Fruit fly (Drosophila melanogaster) whole organism, pupa: ENCODE results near the gene Atpalpha.

ENCODE experiments used
- CG10348 ChIP-seq: fragments of 200-800 bp; sonication (Bioruptor generic); IDR thresholded peaks from 2 replicates; pipeline ENCODE4 v1.3.6; 2022; ENCODE audit warnings: missing biosample characterization, missing genetic modification characterization
- CG12605 ChIP-seq: fragments of 200-800 bp; sonication (Bioruptor generic); IDR thresholded peaks from 2 replicates; pipeline ENCODE4 v1.3.6; 2022; ENCODE audit warnings: missing biosample characterization, missing genetic modification characterization
- CG13204 ChIP-seq: fragments of 200-800 bp; sonication (Bioruptor generic); optimal IDR thresholded peaks from 2 replicates; lab custom pipeline; 2018; ENCODE audit warnings: missing biosample characterization, mild to moderate bottlenecking, missing genetic modification characterization, moderate library complexity
- CG14655 ChIP-seq: fragments of 200-800 bp; sonication (Bioruptor generic); optimal IDR thresholded peaks from 3 replicates; lab custom pipeline; 2017; ENCODE audit warnings: mild to moderate bottlenecking, missing biosample characterization, missing genetic modification reagents, missing genetic modification characterization
- CG15710 ChIP-seq: fragments of 200-800 bp; sonication (Bioruptor generic); optimal IDR thresholded peaks from 2 replicates; lab custom pipeline; 2018; ENCODE audit warnings: missing biosample characterization, mild to moderate bottlenecking, missing genetic modification characterization, moderate library complexity
- CG17806 ChIP-seq: fragments of 200-800 bp; sonication (Bioruptor generic); optimal IDR thresholded peaks from 2 replicates; lab custom pipeline; 2018; ENCODE audit warnings: missing biosample characterization, mild to moderate bottlenecking, missing genetic modification characterization, moderate library complexity
- CG32121 ChIP-seq: fragments of 200-800 bp; sonication (Bioruptor generic); IDR thresholded peaks from 2 replicates; pipeline ENCODE4 v1.3.6; 2022; ENCODE audit warnings: missing biosample characterization, missing genetic modification characterization
- CG34367 ChIP-seq: fragments of 200-800 bp; sonication (Bioruptor generic); optimal IDR thresholded peaks from 2 replicates; lab custom pipeline; 2018; ENCODE audit warnings: missing biosample characterization, mild to moderate bottlenecking, missing genetic modification characterization
- CG4496 ChIP-seq: fragments of 200-800 bp; sonication (Bioruptor generic); IDR thresholded peaks from 3 replicates; pipeline ENCODE4 v1.3.6; 2022; ENCODE audit warnings: missing biosample characterization, missing genetic modification characterization
- CG8159 ChIP-seq: fragments of 200-800 bp; sonication (Bioruptor generic); optimal IDR thresholded peaks from 3 replicates; lab custom pipeline; 2018; ENCODE audit warnings: missing biosample characterization, mild to moderate bottlenecking, missing genetic modification characterization, moderate library complexity
- CG8301 ChIP-seq: fragments of 200-800 bp; sonication (Bioruptor generic); optimal IDR thresholded peaks from 2 replicates; lab custom pipeline; 2018; ENCODE audit warnings: missing biosample characterization, mild to moderate bottlenecking, missing genetic modification characterization
- CG9948 ChIP-seq: fragments of 200-800 bp; sonication (Bioruptor generic); optimal IDR thresholded peaks from 2 replicates; lab custom pipeline; 2018; ENCODE audit warnings: missing biosample characterization, mild to moderate bottlenecking, missing genetic modification characterization, moderate library complexity
- D1 ChIP-seq: fragments of 200-800 bp; sonication (Bioruptor generic); optimal IDR thresholded peaks from 2 replicates; lab custom pipeline; 2018; ENCODE audit warnings: missing biosample characterization, mild to moderate bottlenecking, missing genetic modification characterization, moderate library complexity
- EcR ChIP-seq: fragments of 200-800 bp; sonication (Bioruptor generic); optimal IDR thresholded peaks from 3 replicates; lab custom pipeline; 2019; ENCODE audit warnings: missing biosample characterization, missing genetic modification characterization, mild to moderate bottlenecking, moderate library complexity, missing genetic modification reagents
- Ets98B ChIP-seq: fragments of 200-800 bp; sonication (Bioruptor generic); IDR thresholded peaks from 2 replicates; pipeline ENCODE4 v1.3.6; 2022; ENCODE audit warnings: missing biosample characterization, missing genetic modification characterization
- Pif1A ChIP-seq: fragments of 200-800 bp; sonication (Bioruptor generic); optimal IDR thresholded peaks from 3 replicates; lab custom pipeline; 2016; ENCODE audit warnings: missing biosample characterization, missing genetic modification characterization
- Pif1B ChIP-seq: fragments of 200-800 bp; sonication (Bioruptor generic); optimal IDR thresholded peaks from 3 replicates; lab custom pipeline; 2016; ENCODE audit warnings: missing biosample characterization, missing genetic modification characterization
- Snoo ChIP-seq: fragments of 200-800 bp; sonication (Bioruptor generic); optimal IDR thresholded peaks from 3 replicates; lab custom pipeline; 2017; ENCODE audit warnings: missing biosample characterization, mild to moderate bottlenecking, missing genetic modification characterization, inconsistent platforms
- fd96Ca ChIP-seq: fragments of 200-800 bp; sonication (Bioruptor generic); IDR thresholded peaks from 3 replicates; pipeline ENCODE4 v1.3.6; 2022; ENCODE audit warnings: missing biosample characterization, missing genetic modification characterization
- gl ChIP-seq: fragments of 200-800 bp; sonication (Bioruptor generic); optimal IDR thresholded peaks from 2 replicates; lab custom pipeline; 2018; ENCODE audit warnings: missing biosample characterization, mild to moderate bottlenecking, missing genetic modification characterization
- rn ChIP-seq: fragments of 200-800 bp; sonication (Bioruptor generic); IDR thresholded peaks from 2 replicates; pipeline ENCODE4 v1.3.6; 2022; ENCODE audit warnings: missing biosample characterization, missing genetic modification characterization

Gene Atpalpha

DNA sequence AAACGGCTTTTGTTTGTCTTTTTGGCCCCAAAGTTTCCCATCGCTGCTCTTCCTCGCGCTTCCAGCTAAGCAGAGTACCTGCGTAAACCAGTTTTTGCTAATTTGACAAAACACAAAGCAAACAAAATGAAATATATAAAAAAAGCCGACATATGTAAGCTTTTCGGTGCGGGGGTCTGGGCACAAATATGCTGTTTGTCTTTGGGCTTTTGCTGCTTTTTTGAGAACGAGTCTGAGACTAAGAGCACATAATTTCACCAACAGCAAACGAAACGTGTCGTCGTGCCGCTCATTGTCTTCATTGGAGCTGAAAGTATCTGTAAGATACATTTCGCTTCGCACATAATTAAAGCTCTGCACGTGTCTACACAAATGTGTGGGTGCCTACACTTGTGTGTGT lies 32.7 kb upstream of the Atpalpha start:
- TF ChIP-seq Pif1A (GFP tag; lab: Kevin White, UChicago): no peak
- TF ChIP-seq CG17806 (tag; lab: Kevin White, UChicago): no peak
- TF ChIP-seq CG10348: no peak
- TF ChIP-seq CG8301 (tag; lab: Kevin White, UChicago): no peak
- TF ChIP-seq rn (GFP tag; lab: Robert Waterston, UW): no peak
- TF ChIP-seq CG15710 (tag; lab: Kevin White, UChicago): no peak

DNA sequence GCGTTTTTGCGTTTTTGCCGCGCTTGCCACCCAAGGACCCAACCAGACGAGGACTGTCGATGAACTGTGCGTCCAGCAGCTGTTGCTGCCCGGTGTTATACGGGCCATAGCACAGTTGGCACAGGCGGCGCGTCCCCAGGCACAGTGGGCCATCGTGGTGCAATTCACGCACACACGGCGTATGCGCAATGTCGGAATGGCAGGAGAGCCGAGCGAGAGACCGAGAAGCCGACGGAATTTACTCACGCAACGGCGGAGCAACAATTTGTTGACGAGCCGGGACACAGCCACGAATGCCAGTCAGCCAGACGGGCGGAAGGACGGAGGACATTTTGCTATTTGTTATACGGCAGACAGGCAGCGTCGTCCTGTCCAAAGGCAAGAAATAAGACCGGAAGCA lies 3.1 kb upstream of the Atpalpha start, which contains the start of gene CG31191:
Gene CG31191 (minus strand): TSS at position 68 of the 400 bp plus-strand sequence.
- TF ChIP-seq CG34367 (no peak), CG12605 (peak; percentile 53; the same call in 1 of the 2 replicates)

DNA sequence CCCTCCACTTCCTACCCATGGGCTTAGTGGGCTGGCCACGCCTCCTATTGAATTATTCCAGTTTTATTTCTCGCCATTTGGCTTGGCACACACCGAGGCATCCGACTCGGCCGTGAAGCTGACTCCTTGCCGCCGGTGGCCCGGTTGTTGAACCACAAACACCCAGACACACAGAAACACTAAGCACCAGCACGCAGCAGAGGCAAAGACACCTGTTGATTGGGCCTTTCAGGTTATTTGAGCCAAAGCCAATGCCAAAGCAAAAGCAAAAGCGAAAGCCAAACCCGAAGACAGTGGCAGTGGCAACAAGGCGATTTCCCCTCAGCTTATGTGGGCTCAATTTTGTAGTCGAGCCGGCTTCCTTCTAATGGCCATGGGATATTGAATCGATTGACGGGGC lies 1.7 kb upstream of the Atpalpha start:
- no peak for TF ChIP-seq CG32121 (GFP tag; lab: Robert Waterston, UW)
- TF ChIP-seq CG12605: no peak
- TF ChIP-seq rn (GFP tag; lab: Robert Waterston, UW): no peak
- TF ChIP-seq Pif1B (GFP tag; lab: Kevin White, UChicago): no peak
- TF ChIP-seq CG4496 (GFP tag; lab: Robert Waterston, UW): no peak
- TF ChIP-seq CG34367: no peak
- no peak for TF ChIP-seq CG17806 (tag; lab: Kevin White, UChicago)
- TF ChIP-seq Pif1A (GFP tag; lab: Kevin White, UChicago): no peak
- TF ChIP-seq Ets98B (GFP tag; lab: Robert Waterston, UW): no peak
- TF ChIP-seq Snoo (tag; lab: Kevin White, UChicago): no peak

DNA sequence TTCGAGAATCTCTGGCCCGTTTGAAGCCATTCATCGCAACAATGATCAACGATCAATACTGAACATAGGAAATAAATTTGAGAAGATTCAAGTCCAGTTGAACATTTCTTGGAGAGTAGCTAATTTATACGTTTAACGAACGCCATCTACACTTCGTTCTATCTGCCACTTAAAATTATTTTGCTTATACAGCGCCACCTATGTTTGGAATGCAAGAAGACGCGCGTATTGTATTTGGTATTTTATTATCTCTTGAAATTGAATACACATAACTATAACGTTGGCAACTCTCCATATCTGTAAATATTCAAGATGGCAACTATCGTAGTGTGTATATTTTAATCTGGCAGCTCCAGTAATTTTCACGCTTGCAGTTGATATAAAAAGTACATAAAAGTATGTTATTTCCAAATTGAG lies 515 bp upstream of the Atpalpha start:
- TF ChIP-seq CG4496 (GFP tag; lab: Robert Waterston, UW) (no peak), Snoo (tag; lab: Kevin White, UChicago) (no peak), rn (GFP tag; lab: Robert Waterston, UW) (no peak), CG8159 (tag; lab: Kevin White, UChicago) (no peak), CG8301 (tag; lab: Kevin White, UChicago) (no peak), CG34367 (no peak), CG10348 (no peak), CG32121 (GFP tag; lab: Robert Waterston, UW) (no peak), CG12605 (no peak), CG15710 (tag; lab: Kevin White, UChicago) (no peak), fd96Ca (no peak)

DNA sequence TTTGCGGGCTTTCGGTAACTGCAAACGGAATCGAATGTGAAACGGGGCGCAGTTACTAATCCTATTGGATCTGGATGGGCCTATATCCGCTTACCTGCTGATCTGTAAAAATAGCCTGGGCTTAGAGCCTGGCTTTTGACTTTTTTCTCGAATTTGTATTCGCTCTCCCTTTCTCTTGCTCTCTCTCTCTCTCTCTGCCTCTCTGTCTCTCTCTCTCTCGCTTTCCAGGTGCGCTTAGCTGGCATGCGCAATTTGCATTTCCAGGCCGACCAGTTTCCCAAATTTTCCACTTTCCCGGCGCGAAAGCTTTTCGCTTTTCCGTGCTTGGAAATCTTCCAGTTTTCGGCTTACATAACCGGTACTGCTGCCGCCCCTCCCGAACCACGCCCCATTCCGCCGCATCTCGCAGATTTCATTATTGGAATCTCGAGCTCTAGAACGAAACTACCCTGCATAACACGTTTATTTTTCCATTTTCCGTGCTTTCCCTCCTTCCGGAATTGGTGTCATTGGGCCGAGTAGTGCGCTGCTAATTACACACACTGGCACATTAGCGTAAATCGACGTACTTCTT lies 748 bp downstream of the Atpalpha start:
- peak; percentile 8 for TF ChIP-seq CG8301 (tag; lab: Kevin White, UChicago)
- peak; percentile 20; the same call in 1 of the 2 replicates for TF ChIP-seq Ets98B (GFP tag; lab: Robert Waterston, UW)
- TF ChIP-seq Pif1A (GFP tag; lab: Kevin White, UChicago): no peak
- peak; percentile 33; the same call in 1 of the 3 replicates for TF ChIP-seq CG4496 (GFP tag; lab: Robert Waterston, UW)
- no peak for TF ChIP-seq EcR

DNA sequence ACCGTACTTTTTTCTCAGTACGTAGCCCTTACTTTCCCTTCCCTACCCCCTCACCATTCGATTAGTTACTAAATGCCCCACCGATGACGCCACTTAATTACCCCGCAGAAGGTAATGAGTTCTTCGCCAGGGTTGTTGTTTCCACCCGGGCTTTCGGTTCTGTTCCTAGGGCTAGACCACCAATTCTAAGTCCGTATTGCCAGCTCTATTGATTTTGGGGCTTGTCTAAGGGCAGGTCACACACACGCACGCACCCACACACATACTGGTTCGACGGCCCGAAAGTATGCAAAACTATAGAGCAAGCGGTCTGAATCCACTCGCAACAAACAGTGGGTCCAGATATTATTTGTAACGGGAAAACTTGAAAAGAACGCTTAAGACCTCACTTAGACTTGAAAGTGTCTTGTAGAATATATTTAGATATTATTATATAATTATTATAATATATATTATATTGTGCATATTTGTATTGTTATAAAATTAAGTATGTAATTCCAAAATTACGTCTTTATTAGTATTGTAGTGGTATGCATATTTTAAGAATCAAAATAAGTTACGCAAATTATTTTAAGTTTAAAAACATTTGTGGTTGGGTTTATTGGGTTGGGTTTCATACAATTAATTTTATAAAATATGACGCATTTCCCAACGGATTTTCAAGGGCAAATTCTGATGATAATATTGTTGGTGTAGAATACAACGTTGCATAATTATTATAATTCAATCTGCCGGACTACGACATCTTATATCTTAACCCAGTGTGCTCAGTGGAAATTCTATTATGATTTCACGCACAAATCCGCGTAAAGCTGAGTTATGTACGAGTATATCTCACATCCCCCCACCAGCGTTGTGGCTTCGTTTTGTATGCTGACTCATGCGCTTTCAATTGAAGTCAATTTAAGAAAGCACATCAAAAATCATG lies 1.5 kb downstream of the Atpalpha start:
- no peak for TF ChIP-seq Ets98B (GFP tag; lab: Robert Waterston, UW)
- TF ChIP-seq Pif1B (GFP tag; lab: Kevin White, UChicago): no peak
- TF ChIP-seq CG9948: peak; percentile 14
- no peak for TF ChIP-seq CG10348
- no peak for TF ChIP-seq CG34367
- TF ChIP-seq CG12605: no peak
- no peak for TF ChIP-seq rn (GFP tag; lab: Robert Waterston, UW)
- no peak for TF ChIP-seq gl (tag; lab: Kevin White, UChicago)
- TF ChIP-seq CG8301 (tag; lab: Kevin White, UChicago): no peak
- peak; percentile 23 for TF ChIP-seq CG32121 (GFP tag; lab: Robert Waterston, UW)
- TF ChIP-seq CG8159 (tag; lab: Kevin White, UChicago): peak; percentile 9
- peak; percentile 18; the same call in 1 of the 3 replicates for TF ChIP-seq CG4496 (GFP tag; lab: Robert Waterston, UW)
- TF ChIP-seq CG15710 (tag; lab: Kevin White, UChicago): no peak
- no peak for TF ChIP-seq EcR
- TF ChIP-seq Pif1A (GFP tag; lab: Kevin White, UChicago): peak; percentile 6
- no peak for TF ChIP-seq CG13204 (GFP tag; lab: Kevin White, UChicago)

DNA sequence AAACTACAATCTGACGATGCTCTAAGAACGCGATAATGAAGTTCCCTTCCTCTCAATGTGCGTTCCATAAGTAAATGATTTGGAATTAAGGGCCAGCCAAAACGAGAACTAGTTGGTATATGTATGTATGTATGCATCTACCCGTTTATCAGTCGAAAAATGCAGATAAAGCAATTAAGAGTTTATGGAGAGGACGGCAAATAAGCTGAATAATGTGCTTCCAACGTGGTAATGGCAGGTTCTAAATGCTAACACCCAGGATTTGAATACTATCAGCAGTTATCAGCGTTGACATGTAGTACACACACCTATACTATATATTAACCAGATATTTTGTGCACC lies 2.1 kb downstream of the Atpalpha start:
- TF ChIP-seq CG4496 (GFP tag; lab: Robert Waterston, UW) (no peak), CG10348 (no peak), CG17806 (tag; lab: Kevin White, UChicago) (no peak), EcR (no peak), Snoo (tag; lab: Kevin White, UChicago) (no peak), CG15710 (tag; lab: Kevin White, UChicago) (no peak), CG8301 (tag; lab: Kevin White, UChicago) (no peak), Ets98B (GFP tag; lab: Robert Waterston, UW) (no peak), fd96Ca (no peak), Pif1B (GFP tag; lab: Kevin White, UChicago) (no peak), CG13204 (GFP tag; lab: Kevin White, UChicago) (no peak), CG9948 (no peak), CG32121 (GFP tag; lab: Robert Waterston, UW) (no peak), D1 (tag; lab: Kevin White, UChicago) (no peak), CG12605 (no peak), CG8159 (tag; lab: Kevin White, UChicago) (no peak), gl (tag; lab: Kevin White, UChicago) (no peak), CG14655 (GFP tag; lab: Kevin White, UChicago) (no peak), Pif1A (GFP tag; lab: Kevin White, UChicago) (no peak), rn (GFP tag; lab: Robert Waterston, UW) (no peak)
